Worm (Caenorhabditis elegans) whole organism, L2 larva: ENCODE results near the gene str-238.

ENCODE experiments used
- C34F6.9 ChIP-seq: fragments of 150-350 bp; optimal IDR thresholded peaks from 2 replicates; lab custom pipeline; 2014; ENCODE audit warnings: missing biosample characterization, missing genetic modification characterization
- F13H6.1 ChIP-seq: sonication (generic microtip); optimal IDR thresholded peaks from 2 replicates; lab custom pipeline; 2016; ENCODE audit warnings: missing genetic modification characterization, missing compliant biosample characterization
- Y55F3AM.14 ChIP-seq: fragments of 200-800 bp; sonication (Bioruptor generic); optimal IDR thresholded peaks from 2 replicates; lab custom pipeline; 2018; ENCODE audit warnings: mild to moderate bottlenecking, missing genetic modification characterization, missing compliant biosample characterization
- ZK546.5 ChIP-seq: sonication (generic microtip); optimal IDR thresholded peaks from 2 replicates; lab custom pipeline; 2017; ENCODE audit warnings: missing biosample characterization, missing genetic modification characterization
- alr-1 ChIP-seq: fragments of 150-350 bp; optimal IDR thresholded peaks from 2 replicates; lab custom pipeline; 2014; ENCODE audit warnings: missing biosample characterization, missing genetic modification characterization
- aly-2 ChIP-seq: fragments of 150-350 bp; optimal IDR thresholded peaks from 2 replicates; lab custom pipeline; 2014; ENCODE audit warnings: missing biosample characterization, missing genetic modification characterization
- ama-1 ChIP-seq: fragments of 150-350 bp; optimal IDR thresholded peaks from 2 replicates; lab custom pipeline; 2018; ENCODE audit warnings: inconsistent platforms
- blmp-1 ChIP-seq: sonication (generic microtip); optimal IDR thresholded peaks from 2 replicates; lab custom pipeline; 2017; ENCODE audit warnings: missing genetic modification characterization, mild to moderate bottlenecking, missing compliant biosample characterization, antibody characterized with exemption, moderate library complexity; ENCODE audit not compliant: insufficient read depth
- crh-2 ChIP-seq: sonication (generic microtip); optimal IDR thresholded peaks from 2 replicates; lab custom pipeline; 2017; ENCODE audit warnings: missing biosample characterization, missing genetic modification characterization
- dmd-4 ChIP-seq: sonication (generic microtip); optimal IDR thresholded peaks from 2 replicates; lab custom pipeline; 2017; ENCODE audit warnings: missing biosample characterization, missing genetic modification characterization
- egl-27 ChIP-seq: sonication (generic microtip); optimal IDR thresholded peaks from 3 replicates; lab custom pipeline; 2017; ENCODE audit warnings: missing biosample characterization, missing genetic modification reagents, missing genetic modification characterization
- elt-1 ChIP-seq: fragments of 150-350 bp; optimal IDR thresholded peaks from 2 replicates; lab custom pipeline; 2014; ENCODE audit warnings: missing biosample characterization, missing genetic modification characterization
- gmeb-1 ChIP-seq: fragments of 150-350 bp; optimal IDR thresholded peaks from 2 replicates; lab custom pipeline; 2014; ENCODE audit warnings: missing biosample characterization, missing genetic modification characterization
- lin-11 ChIP-seq: fragments of 150-350 bp; sonication (generic microtip); optimal IDR thresholded peaks from 2 replicates; lab custom pipeline; 2014; ENCODE audit warnings: missing biosample characterization, missing genetic modification characterization, inconsistent platforms, mixed read lengths
- lsy-2 ChIP-seq, 2 experiments: fragments of 150-350 bp in 1 of 2; sonication (generic microtip) in 1 of 2; optimal IDR thresholded peaks; 2 replicates each; lab custom pipeline; 2014 to 2017; ENCODE audit warnings: missing biosample characterization in 2 of 2, missing genetic modification characterization in 2 of 2
- mab-5 ChIP-seq: fragments of 150-350 bp; optimal IDR thresholded peaks from 2 replicates; lab custom pipeline; 2014; ENCODE audit warnings: missing biosample characterization, missing genetic modification characterization
- mbf-1 ChIP-seq: sonication (generic microtip); optimal IDR thresholded peaks from 2 replicates; lab custom pipeline; 2017; ENCODE audit warnings: missing biosample characterization, missing genetic modification characterization
- mdl-1 ChIP-seq, 2 experiments: fragments of 150-350 bp in 1 of 2; sonication (generic microtip) in 1 of 2; optimal IDR thresholded peaks; 2 replicates each; lab custom pipeline; 2017; ENCODE audit warnings: missing biosample characterization in 2 of 2, missing genetic modification characterization in 2 of 2
- nhr-11 ChIP-seq: fragments of 150-350 bp; optimal IDR thresholded peaks from 2 replicates; lab custom pipeline; 2014; ENCODE audit warnings: missing biosample characterization, missing genetic modification characterization
- nhr-129 ChIP-seq: fragments of 150-350 bp; optimal IDR thresholded peaks from 2 replicates; lab custom pipeline; 2014; ENCODE audit warnings: missing biosample characterization, missing genetic modification characterization
- nhr-21 ChIP-seq: fragments of 150-350 bp; optimal IDR thresholded peaks from 2 replicates; lab custom pipeline; 2014; ENCODE audit warnings: missing biosample characterization, missing genetic modification characterization
- nhr-23 ChIP-seq: fragments of 150-350 bp; optimal IDR thresholded peaks from 2 replicates; lab custom pipeline; 2014; ENCODE audit warnings: missing biosample characterization, missing genetic modification reagents, missing genetic modification characterization
- nhr-237 ChIP-seq: fragments of 150-350 bp; optimal IDR thresholded peaks from 2 replicates; lab custom pipeline; 2014; ENCODE audit warnings: missing biosample characterization, missing genetic modification characterization
- nhr-25 ChIP-seq: fragments of 150-350 bp; sonication (generic microtip); optimal IDR thresholded peaks from 3 replicates; lab custom pipeline; 2014; ENCODE audit warnings: missing biosample characterization, missing genetic modification characterization
- nhr-6 ChIP-seq: fragments of 150-350 bp; optimal IDR thresholded peaks from 2 replicates; lab custom pipeline; 2014; ENCODE audit warnings: missing biosample characterization, missing genetic modification characterization
- nhr-77 ChIP-seq: fragments of 150-350 bp; optimal IDR thresholded peaks from 2 replicates; lab custom pipeline; 2014; ENCODE audit warnings: missing biosample characterization, missing genetic modification characterization
- sem-4 ChIP-seq: fragments of 150-350 bp; optimal IDR thresholded peaks from 2 replicates; lab custom pipeline; 2014; ENCODE audit warnings: missing biosample characterization, missing genetic modification reagents, missing genetic modification characterization
- skn-1 ChIP-seq: sonication (generic microtip); optimal IDR thresholded peaks from 2 replicates; lab custom pipeline; 2017; ENCODE audit warnings: missing biosample characterization, missing genetic modification characterization
- sma-3 ChIP-seq: sonication (generic microtip); optimal IDR thresholded peaks from 2 replicates; lab custom pipeline; 2016; ENCODE audit warnings: missing genetic modification reagents, missing genetic modification characterization, missing compliant biosample characterization
- sma-9 ChIP-seq, 2 experiments: fragments of 150-350 bp in 1 of 2; sonication (generic microtip) in 1 of 2; optimal IDR thresholded peaks; 2 replicates each; lab custom pipeline; 2014 to 2016; ENCODE audit warnings: missing genetic modification characterization in 2 of 2, mild to moderate bottlenecking in 1 of 2, missing biosample characterization in 1 of 2, missing compliant biosample characterization in 1 of 2, missing genetic modification reagents in 1 of 2, moderate library complexity in 1 of 2
- unc-55 ChIP-seq: fragments of 150-350 bp; sonication (generic microtip); optimal IDR thresholded peaks from 3 replicates; lab custom pipeline; 2014; ENCODE audit warnings: missing biosample characterization, missing genetic modification reagents, missing genetic modification characterization
- unc-62 ChIP-seq: fragments of 150-350 bp; optimal IDR thresholded peaks from 2 replicates; lab custom pipeline; 2014; ENCODE audit warnings: missing biosample characterization, missing genetic modification reagents, missing genetic modification characterization
- ztf-1 ChIP-seq: fragments of 200-800 bp; sonication (Bioruptor generic); conservative IDR thresholded peaks from 2 replicates; pipeline ENCODE4 v1.3.6; 2022; ENCODE audit warnings: missing genetic modification characterization, missing compliant biosample characterization
- ztf-11 ChIP-seq: sonication (generic microtip); optimal IDR thresholded peaks from 2 replicates; lab custom pipeline; 2017; ENCODE audit warnings: missing biosample characterization, missing genetic modification characterization

Gene str-238

ce11 chrV:723895-724352 lies 40.9 kb upstream of the str-238 start, which contains the start of gene fbxb-72 (continued):
- TF ChIP-seq lin-11 (tag; lab: Kevin White, UChicago), result no peak
- no peak for TF ChIP-seq unc-55 (GFP tag; lab: Kevin White, UChicago)
- peak; percentile 46 for TF ChIP-seq gmeb-1 (tag; lab: Kevin White, UChicago)
- TF ChIP-seq nhr-11 (tag; lab: Kevin White, UChicago), result no peak
- TF ChIP-seq mdl-1 (tag; optimal IDR thresholded peaks at IDR 0.05; lab: Kevin White, UChicago), result no peak

- TF ChIP-seq elt-1 (no peak), sma-3 (GFP tag; lab: Kevin White, UChicago) (peak; percentile 31)
Observed at ce11 chrV:724470-724890, 40.4 kb upstream of the str-238 start.

- TF ChIP-seq nhr-23 (tag; lab: Kevin White, UChicago), result no peak
- TF ChIP-seq sem-4 (tag; lab: Kevin White, UChicago), result no peak
- no peak for TF ChIP-seq nhr-77 (tag; lab: Kevin White, UChicago)
- TF ChIP-seq ZK546.5 (tag; lab: Kevin White, UChicago), result no peak
- TF ChIP-seq egl-27 (tag; lab: Kevin White, UChicago), result no peak
- TF ChIP-seq blmp-1 (tag; lab: Kevin White, UChicago), result no peak
- TF ChIP-seq ama-1, result peak; percentile 92
- TF ChIP-seq F13H6.1 (tag; lab: Kevin White, UChicago), result no peak
- no peak for TF ChIP-seq nhr-6 (tag; lab: Kevin White, UChicago)
- no peak for TF ChIP-seq ztf-1 (GFP tag; lab: Robert Waterston, UW)
- TF ChIP-seq aly-2 (tag; lab: Kevin White, UChicago), result no peak
- no peak for TF ChIP-seq mab-5
- TF ChIP-seq nhr-237, result no peak
- no peak for TF ChIP-seq dmd-4 (tag; lab: Kevin White, UChicago)
- peak; percentile 14 for TF ChIP-seq Y55F3AM.14 (GFP tag; lab: Kevin White, UChicago)
- TF ChIP-seq C34F6.9 (tag; lab: Kevin White, UChicago), result no peak
- peak; percentile 35 for TF ChIP-seq nhr-129
- TF ChIP-seq alr-1 (tag; lab: Kevin White, UChicago), result no peak
- peak; percentile 16 for TF ChIP-seq nhr-21 (tag; lab: Kevin White, UChicago)
- no peak for TF ChIP-seq gmeb-1 (tag; lab: Kevin White, UChicago)
- TF ChIP-seq sma-9 (GFP tag; optimal IDR thresholded peaks at IDR 0.05; lab: Kevin White, UChicago), result peak; percentile 41
- TF ChIP-seq sma-9 (tag; optimal IDR thresholded peaks at IDR 0.05; lab: Kevin White, UChicago), result no peak
- TF ChIP-seq crh-2, result no peak
- no peak for TF ChIP-seq ztf-11 (tag; lab: Kevin White, UChicago)
- peak; percentile 13 for TF ChIP-seq lin-11 (tag; lab: Kevin White, UChicago)
- TF ChIP-seq skn-1 (tag; lab: Kevin White, UChicago), result no peak
- no peak for TF ChIP-seq nhr-25 (tag; lab: Kevin White, UChicago)
- TF ChIP-seq nhr-11 (tag; lab: Kevin White, UChicago), result no peak
- no peak for TF ChIP-seq mbf-1 (tag; lab: Kevin White, UChicago)
- TF ChIP-seq elt-1, result no peak
- TF ChIP-seq unc-62 (GFP tag; lab: Kevin White, UChicago), result no peak
Observed at ce11 chrV:724946-725806, 39.7 kb upstream of the str-238 start.

ce11 chrV:725807-726572 lies 38.8 kb upstream of the str-238 start:
- TF ChIP-seq ztf-11 (tag; lab: Kevin White, UChicago), result no peak
- TF ChIP-seq lsy-2 (tag; optimal IDR thresholded peaks at IDR 0.05; lab: Kevin White, UChicago), result peak in 1 of 2 experiments; percentile 29
- TF ChIP-seq Y55F3AM.14 (GFP tag; lab: Kevin White, UChicago), result peak; percentile 27
- TF ChIP-seq crh-2, result peak; percentile 14
- TF ChIP-seq ama-1, result peak; percentile 94
- TF ChIP-seq, all 48 proteins: peak for 4
